Worm (Caenorhabditis elegans) whole organism, early embryonic: ENCODE results near the gene dhhc-5.

Source experiments
- B0310.2 ChIP-seq: sonication (generic microtip); optimal IDR thresholded peaks from 2 replicates; lab custom pipeline; 2016; ENCODE audit warnings: mild to moderate bottlenecking, missing genetic modification characterization, missing compliant biosample characterization
- F13C5.2 ChIP-seq: sonication (generic microtip); optimal IDR thresholded peaks from 2 replicates; lab custom pipeline; 2017; ENCODE audit warnings: mild to moderate bottlenecking, missing genetic modification characterization, inconsistent platforms, missing compliant biosample characterization
- aly-1 ChIP-seq: sonication (generic microtip); optimal IDR thresholded peaks from 2 replicates; lab custom pipeline; 2016; ENCODE audit warnings: missing genetic modification characterization, missing compliant biosample characterization
- ama-1 ChIP-seq: fragments of 150-350 bp; optimal IDR thresholded peaks from 2 replicates; lab custom pipeline; 2014
- ceh-13 ChIP-seq: fragments of 200-800 bp; sonication (Bioruptor generic); optimal IDR thresholded peaks from 2 replicates; lab custom pipeline; 2018; ENCODE audit warnings: mild to moderate bottlenecking, missing genetic modification characterization, missing compliant biosample characterization
- ceh-36 ChIP-seq: sonication (generic microtip); optimal IDR thresholded peaks from 2 replicates; lab custom pipeline; 2016; ENCODE audit warnings: missing genetic modification characterization, inconsistent platforms, missing compliant biosample characterization
- ets-7 ChIP-seq: sonication (generic microtip); optimal IDR thresholded peaks from 2 replicates; lab custom pipeline; 2016; ENCODE audit warnings: missing genotype, missing genetic modification characterization, missing compliant biosample characterization
- flt-1 ChIP-seq: fragments of 200-800 bp; sonication (Bioruptor generic); IDR thresholded peaks from 2 replicates; pipeline ENCODE4 v1.3.6; 2022; ENCODE audit warnings: missing genetic modification characterization, missing compliant biosample characterization
- hmbx-1 ChIP-seq: sonication (generic microtip); optimal IDR thresholded peaks from 2 replicates; lab custom pipeline; 2016; ENCODE audit warnings: mild to moderate bottlenecking, missing genetic modification characterization, missing compliant biosample characterization
- hmg-4 ChIP-seq: fragments of 200-800 bp; sonication (Bioruptor generic); optimal IDR thresholded peaks from 2 replicates; lab custom pipeline; 2018; ENCODE audit warnings: mild to moderate bottlenecking, missing genetic modification characterization, missing compliant biosample characterization
- hnd-1 ChIP-seq: sonication (generic microtip); optimal IDR thresholded peaks from 2 replicates; lab custom pipeline; 2016; ENCODE audit warnings: missing genetic modification characterization, missing compliant biosample characterization
- pes-1 ChIP-seq: fragments of 200-800 bp; sonication (Bioruptor generic); IDR thresholded peaks from 2 replicates; pipeline ENCODE4 v1.3.6; 2022; ENCODE audit warnings: missing genetic modification reagents, missing genetic modification characterization, missing compliant biosample characterization
- scrt-1 ChIP-seq: fragments of 200-800 bp; sonication (Bioruptor generic); IDR thresholded peaks from 2 replicates; pipeline ENCODE4 v1.3.6; 2022; ENCODE audit warnings: missing genetic modification characterization, missing compliant biosample characterization
- sea-1 ChIP-seq: fragments of 200-800 bp; sonication (Bioruptor generic); conservative IDR thresholded peaks from 2 replicates; pipeline ENCODE4 v1.3.6; 2022; ENCODE audit warnings: missing genetic modification characterization, missing compliant biosample characterization
- tbx-11 ChIP-seq: fragments of 200-800 bp; sonication (Bioruptor generic); IDR thresholded peaks from 2 replicates; pipeline ENCODE4 v1.3.6; 2022; ENCODE audit warnings: missing genetic modification characterization, missing compliant biosample characterization
- tbx-37 ChIP-seq: fragments of 200-800 bp; sonication (Bioruptor generic); conservative IDR thresholded peaks from 2 replicates; pipeline ENCODE4 v1.3.6; 2022; ENCODE audit warnings: missing genetic modification reagents, missing genetic modification characterization, missing compliant biosample characterization
- tra-4 ChIP-seq: sonication (generic microtip); optimal IDR thresholded peaks from 2 replicates; lab custom pipeline; 2017; ENCODE audit warnings: missing genetic modification characterization, missing compliant biosample characterization

dhhc-5 gene

DNA sequence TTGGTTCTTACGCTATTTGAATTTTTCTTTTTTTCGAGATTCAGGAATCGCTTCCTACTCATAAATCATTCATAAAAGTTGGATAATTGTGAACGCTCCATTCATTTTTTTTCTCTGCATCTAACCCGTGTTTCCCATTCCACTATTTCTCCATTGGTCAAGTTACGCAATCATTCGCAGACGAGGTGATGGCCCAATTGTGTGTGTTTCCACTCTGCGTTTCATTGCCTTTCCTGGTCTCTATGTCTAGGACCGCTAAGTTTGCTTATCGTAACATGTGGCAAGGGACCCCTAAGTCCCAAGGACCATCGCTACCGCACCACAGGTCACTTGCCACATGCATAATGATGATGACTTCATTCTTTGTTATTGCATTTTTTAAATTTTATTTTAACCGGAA lies 22.7 kb downstream of the dhhc-5 start:
- no peak for TF ChIP-seq ama-1
- TF ChIP-seq tbx-11, result no peak
- no peak for TF ChIP-seq B0310.2
- TF ChIP-seq hnd-1, result no peak
- TF ChIP-seq ceh-13 (GFP tag; lab: Kevin White, UChicago), result no peak
- no peak for TF ChIP-seq F13C5.2 (tag; lab: Kevin White, UChicago)
- no peak for TF ChIP-seq tbx-37 (GFP tag; lab: Robert Waterston, UW)
- TF ChIP-seq tra-4 (tag; lab: Kevin White, UChicago), result no peak
- no peak for TF ChIP-seq hmbx-1 (tag; lab: Kevin White, UChicago)
- TF ChIP-seq scrt-1 (GFP tag; lab: Robert Waterston, UW), result no peak
- TF ChIP-seq ets-7, result no peak
- TF ChIP-seq hmg-4 (GFP tag; lab: Kevin White, UChicago), result no peak
- no peak for TF ChIP-seq ceh-36 (tag; lab: Kevin White, UChicago)

- TF ChIP-seq B0310.2, result no peak
- TF ChIP-seq hmbx-1 (tag; lab: Kevin White, UChicago), result no peak
- no peak for TF ChIP-seq ets-7
- no peak for TF ChIP-seq sea-1 (GFP tag; lab: Robert Waterston, UW)
- no peak for TF ChIP-seq scrt-1 (GFP tag; lab: Robert Waterston, UW)
- TF ChIP-seq ceh-36 (tag; lab: Kevin White, UChicago), result no peak
- TF ChIP-seq ceh-13 (GFP tag; lab: Kevin White, UChicago), result no peak
- no peak for TF ChIP-seq tbx-37 (GFP tag; lab: Robert Waterston, UW)
- no peak for TF ChIP-seq tbx-11
- no peak for TF ChIP-seq flt-1
- TF ChIP-seq F13C5.2 (tag; lab: Kevin White, UChicago), result no peak
- no peak for TF ChIP-seq hmg-4 (GFP tag; lab: Kevin White, UChicago)
- no peak for TF ChIP-seq pes-1 (GFP tag; lab: Robert Waterston, UW)
- no peak for TF ChIP-seq aly-1 (tag; lab: Kevin White, UChicago)
- TF ChIP-seq tra-4 (tag; lab: Kevin White, UChicago), result no peak
- TF ChIP-seq hnd-1, result no peak
- no peak for TF ChIP-seq ama-1
Observed at ce11 chrIII:6822790-6823189, 26.1 kb downstream of the dhhc-5 start.

ce11 chrIII:6820343-6820985 lies 28.4 kb downstream of the dhhc-5 start, which contains the start of gene ten-1:
Gene ten-1 (plus strand): TSS chrIII:6820935.
- TF ChIP-seq ceh-13 (GFP tag; lab: Kevin White, UChicago) (no peak), tbx-37 (GFP tag; lab: Robert Waterston, UW) (no peak), flt-1 (no peak), F13C5.2 (tag; lab: Kevin White, UChicago) (no peak), sea-1 (GFP tag; lab: Robert Waterston, UW) (no peak), hmbx-1 (tag; lab: Kevin White, UChicago) (no peak), aly-1 (tag; lab: Kevin White, UChicago) (no peak), ceh-36 (tag; lab: Kevin White, UChicago) (no peak), hnd-1 (no peak), B0310.2 (no peak), tbx-11 (no peak), ama-1 (no peak), pes-1 (GFP tag; lab: Robert Waterston, UW) (no peak), scrt-1 (GFP tag; lab: Robert Waterston, UW) (no peak), ets-7 (no peak)

DNA sequence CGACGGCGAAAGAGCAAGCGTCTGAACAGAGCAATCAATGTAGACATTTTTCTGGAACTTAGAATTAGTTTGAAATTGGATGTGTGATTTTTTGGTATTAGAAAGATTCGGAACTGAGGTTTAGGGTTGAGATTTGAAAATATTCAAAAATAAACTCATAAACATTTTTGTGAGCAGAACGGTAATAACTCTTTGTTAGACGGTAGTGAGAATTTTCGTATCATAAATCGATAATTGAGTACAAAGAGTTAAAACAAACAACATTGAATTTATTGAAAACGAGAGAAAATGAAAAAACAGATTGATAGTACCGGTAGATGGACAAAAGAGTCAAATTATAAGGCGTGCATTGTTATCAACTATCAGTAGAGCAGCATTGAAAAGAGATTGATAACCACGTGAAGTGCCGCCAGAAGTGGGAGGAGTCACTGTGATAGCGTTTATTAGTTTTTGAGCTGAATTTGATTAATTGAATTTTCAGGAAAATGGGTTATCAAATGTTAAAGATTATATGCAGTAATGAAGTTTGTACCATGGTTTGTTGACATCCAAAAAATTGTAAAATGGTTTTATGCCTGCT lies 29.4 kb downstream of the dhhc-5 start, which contains the start of gene F28F5.6:
Gene F28F5.6, minus strand, starts transcription at position 51 of the 580 bp plus-strand sequence.
- no peak for TF ChIP-seq scrt-1 (GFP tag; lab: Robert Waterston, UW)
- TF ChIP-seq ama-1, result no peak
- no peak for TF ChIP-seq flt-1
- no peak for TF ChIP-seq tra-4 (tag; lab: Kevin White, UChicago)
- no peak for TF ChIP-seq ceh-36 (tag; lab: Kevin White, UChicago)
- TF ChIP-seq B0310.2, result no peak
- no peak for TF ChIP-seq pes-1 (GFP tag; lab: Robert Waterston, UW)
- no peak for TF ChIP-seq aly-1 (tag; lab: Kevin White, UChicago)
- no peak for TF ChIP-seq hmbx-1 (tag; lab: Kevin White, UChicago)
- TF ChIP-seq ets-7, result no peak
- TF ChIP-seq tbx-11, result no peak
- no peak for TF ChIP-seq tbx-37 (GFP tag; lab: Robert Waterston, UW)

- TF ChIP-seq scrt-1 (GFP tag; lab: Robert Waterston, UW) (no peak), tbx-11 (no peak), aly-1 (tag; lab: Kevin White, UChicago) (no peak), ceh-13 (GFP tag; lab: Kevin White, UChicago) (no peak), B0310.2 (no peak), pes-1 (GFP tag; lab: Robert Waterston, UW) (no peak), ama-1 (no peak), sea-1 (GFP tag; lab: Robert Waterston, UW) (no peak), hmg-4 (GFP tag; lab: Kevin White, UChicago) (no peak), hmbx-1 (tag; lab: Kevin White, UChicago) (no peak), ets-7 (no peak), tbx-37 (GFP tag; lab: Robert Waterston, UW) (no peak), hnd-1 (no peak), F13C5.2 (tag; lab: Kevin White, UChicago) (no peak), tra-4 (tag; lab: Kevin White, UChicago) (no peak), ceh-36 (tag; lab: Kevin White, UChicago) (no peak)
Observed at ce11 chrIII:6818037-6818436, 30.8 kb downstream of the dhhc-5 start.

DNA sequence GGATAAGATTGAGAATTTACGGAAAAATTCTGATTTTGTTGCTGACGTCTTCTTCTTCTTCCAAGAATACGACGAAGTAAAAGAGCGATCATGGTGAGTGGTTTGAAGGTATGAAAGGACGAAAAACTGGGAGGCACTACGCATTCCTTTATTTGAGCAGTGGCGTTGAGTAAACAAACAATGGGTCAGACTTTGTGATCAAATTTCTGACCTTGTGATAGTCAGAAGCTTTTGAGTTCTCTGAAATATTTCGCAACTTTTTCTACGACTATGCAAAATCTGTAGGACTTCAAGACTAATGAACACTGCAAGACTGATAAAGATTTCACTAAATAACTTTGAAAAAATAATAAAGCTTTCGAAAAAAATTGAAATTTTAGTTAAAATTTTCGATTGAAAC lies 31.9 kb downstream of the dhhc-5 start, which contains the start of gene F28F5.4:
Gene F28F5.4, minus strand, starts transcription at position 104 of the 400 bp plus-strand sequence.
- TF ChIP-seq flt-1 (no peak), hmg-4 (GFP tag; lab: Kevin White, UChicago) (no peak), hnd-1 (no peak), tbx-37 (GFP tag; lab: Robert Waterston, UW) (no peak), ama-1 (no peak), ets-7 (no peak), B0310.2 (no peak), ceh-36 (tag; lab: Kevin White, UChicago) (no peak), F13C5.2 (tag; lab: Kevin White, UChicago) (no peak), sea-1 (GFP tag; lab: Robert Waterston, UW) (no peak), ceh-13 (GFP tag; lab: Kevin White, UChicago) (no peak), aly-1 (tag; lab: Kevin White, UChicago) (no peak), tra-4 (tag; lab: Kevin White, UChicago) (no peak), pes-1 (GFP tag; lab: Robert Waterston, UW) (no peak), scrt-1 (GFP tag; lab: Robert Waterston, UW) (no peak), hmbx-1 (tag; lab: Kevin White, UChicago) (no peak), tbx-11 (no peak)
